Worm (Caenorhabditis elegans) whole organism, young adult: ENCODE data around the gene F11E6.9.

Experiments
- B0336.3 ChIP-seq: fragments of 200-800 bp; sonication (Bioruptor generic); IDR thresholded peaks from 2 replicates; pipeline ENCODE4 v1.3.6; 2022; ENCODE audit warnings: missing genetic modification characterization, missing compliant biosample characterization
- C17E4.6 ChIP-seq: fragments of 200-800 bp; sonication (Bioruptor generic); IDR thresholded peaks from 2 replicates; pipeline ENCODE4 v1.3.6; 2022; ENCODE audit warnings: missing genetic modification reagents, missing genetic modification characterization, missing compliant biosample characterization
- F49E8.2 ChIP-seq: sonication (generic microtip); optimal IDR thresholded peaks from 3 replicates; lab custom pipeline; 2017; ENCODE audit warnings: missing genetic modification characterization, mild to moderate bottlenecking, missing compliant biosample characterization, antibody characterized with exemption, moderate library complexity; ENCODE audit not compliant: insufficient read depth
- F55B11.4 ChIP-seq: sonication (generic microtip); optimal IDR thresholded peaks from 2 replicates; lab custom pipeline; 2016; ENCODE audit warnings: missing compliant biosample characterization, missing genetic modification characterization, borderline replicate concordance; ENCODE audit not compliant: insufficient read depth
- F57C9.4 ChIP-seq: sonication (generic microtip); optimal IDR thresholded peaks from 2 replicates; lab custom pipeline; 2017; ENCODE audit warnings: mild to moderate bottlenecking, missing genetic modification characterization, missing compliant biosample characterization
- K11D2.4 ChIP-seq: fragments of 200-800 bp; sonication (Bioruptor generic); IDR thresholded peaks from 2 replicates; pipeline ENCODE4 v1.3.6; 2022; ENCODE audit warnings: missing genetic modification reagents, missing genetic modification characterization, missing compliant biosample characterization
- T07F8.4 ChIP-seq: sonication (generic microtip); optimal IDR thresholded peaks from 2 replicates; lab custom pipeline; 2016; ENCODE audit warnings: mild to moderate bottlenecking, missing genetic modification characterization, moderate library complexity, missing compliant biosample characterization
- Y95B8A.8 ChIP-seq: fragments of 200-800 bp; sonication (Bioruptor generic); IDR thresholded peaks from 2 replicates; pipeline ENCODE4 v1.3.6; 2022; ENCODE audit warnings: missing genetic modification reagents, missing genetic modification characterization, missing compliant biosample characterization
- akir-1 ChIP-seq: fragments of 200-800 bp; sonication (Bioruptor generic); optimal IDR thresholded peaks from 2 replicates; lab custom pipeline; 2018; ENCODE audit warnings: mild to moderate bottlenecking, missing genetic modification characterization, moderate library complexity, missing compliant biosample characterization
- ama-1 ChIP-seq, 3 experiments: fragments of 150-350 bp in 1 of 3; sonication (generic microtip) in 2 of 3; optimal IDR thresholded peaks; 2 replicates each; lab custom pipeline; 2014 to 2018; ENCODE audit warnings: missing biosample characterization in 2 of 3, missing genetic modification characterization in 2 of 3, missing genetic modification reagents in 2 of 3
- bed-1 ChIP-seq: fragments of 200-800 bp; sonication (Bioruptor generic); IDR thresholded peaks from 2 replicates; pipeline ENCODE4 v1.3.6; 2022; ENCODE audit warnings: missing genetic modification reagents, missing genetic modification characterization, missing compliant biosample characterization
- ceh-27 ChIP-seq: fragments of 200-800 bp; sonication (Bioruptor generic); optimal IDR thresholded peaks from 2 replicates; lab custom pipeline; 2018; ENCODE audit warnings: mild to moderate bottlenecking, missing genetic modification characterization, moderate library complexity, missing compliant biosample characterization
- ceh-91 ChIP-seq: fragments of 200-800 bp; sonication (Bioruptor generic); IDR thresholded peaks from 2 replicates; pipeline ENCODE4 v1.3.6; 2022; ENCODE audit warnings: missing genetic modification reagents, missing genetic modification characterization, missing compliant biosample characterization
- die-1 ChIP-seq: sonication (generic microtip); optimal IDR thresholded peaks from 2 replicates; lab custom pipeline; 2016; ENCODE audit warnings: missing genotype, mild to moderate bottlenecking, missing genetic modification characterization, missing compliant biosample characterization
- dpff-1 ChIP-seq: sonication (generic microtip); optimal IDR thresholded peaks from 2 replicates; lab custom pipeline; 2017; ENCODE audit warnings: mild to moderate bottlenecking, missing genetic modification characterization, missing compliant biosample characterization
- efl-1 ChIP-seq: fragments of 150-350 bp; optimal IDR thresholded peaks from 2 replicates; lab custom pipeline; 2014; ENCODE audit warnings: missing biosample characterization, missing genetic modification reagents, missing genetic modification characterization
- ekl-4 ChIP-seq: fragments of 200-800 bp; sonication (Bioruptor generic); IDR thresholded peaks from 2 replicates; pipeline ENCODE4 v1.3.6; 2022; ENCODE audit warnings: missing genetic modification reagents, missing genetic modification characterization, missing compliant biosample characterization
- fkh-3 ChIP-seq: sonication (generic microtip); optimal IDR thresholded peaks from 2 replicates; lab custom pipeline; 2016; ENCODE audit warnings: mild to moderate bottlenecking, missing genetic modification characterization, missing compliant biosample characterization
- him-1 ChIP-seq: sonication (generic microtip); optimal IDR thresholded peaks from 2 replicates; lab custom pipeline; 2016; ENCODE audit warnings: missing genotype, missing genetic modification reagents, missing genetic modification characterization, missing compliant biosample characterization
- hlh-12 ChIP-seq: sonication (generic microtip); optimal IDR thresholded peaks from 2 replicates; lab custom pipeline; 2016; ENCODE audit warnings: missing genetic modification characterization, missing compliant biosample characterization
- hlh-26 ChIP-seq: fragments of 200-800 bp; sonication (Bioruptor generic); conservative IDR thresholded peaks from 2 replicates; pipeline ENCODE4 v1.3.6; 2022; ENCODE audit warnings: missing genetic modification reagents, missing genetic modification characterization, missing compliant biosample characterization
- hmg-20 ChIP-seq: fragments of 200-800 bp; sonication (Bioruptor generic); IDR thresholded peaks from 2 replicates; pipeline ENCODE4 v1.3.6; 2022; ENCODE audit warnings: missing genetic modification reagents, missing genetic modification characterization, missing compliant biosample characterization
- hrde-1 ChIP-seq: sonication (generic microtip); optimal IDR thresholded peaks from 2 replicates; lab custom pipeline; 2016; ENCODE audit warnings: missing genetic modification characterization, mild to moderate bottlenecking, missing compliant biosample characterization, moderate library complexity, missing genotype, missing genetic modification reagents, borderline replicate concordance
- lag-1 ChIP-seq: fragments of 200-800 bp; sonication (Bioruptor generic); IDR thresholded peaks from 2 replicates; pipeline ENCODE4 v1.3.6; 2022; ENCODE audit warnings: missing genetic modification reagents, missing genetic modification characterization, missing compliant biosample characterization
- let-607 ChIP-seq, 2 experiments: fragments of 200-800 bp in 1 of 2; sonication (Bioruptor generic) in 1 of 2; sonication (generic microtip) in 1 of 2; optimal IDR thresholded peaks; 2 replicates each; lab custom pipeline; 2016 to 2018; ENCODE audit warnings: mild to moderate bottlenecking in 2 of 2, missing compliant biosample characterization in 2 of 2, missing genetic modification characterization in 2 of 2, moderate library complexity in 2 of 2, missing genotype in 1 of 2
- lir-1 ChIP-seq: fragments of 200-800 bp; sonication (Bioruptor generic); conservative IDR thresholded peaks from 2 replicates; pipeline ENCODE4 v1.3.6; 2022; ENCODE audit warnings: missing genetic modification reagents, missing genetic modification characterization, missing compliant biosample characterization
- madf-3 ChIP-seq: fragments of 200-800 bp; sonication (Bioruptor generic); IDR thresholded peaks from 2 replicates; pipeline ENCODE4 v1.3.6; 2022; ENCODE audit warnings: missing genetic modification reagents, missing genetic modification characterization, missing compliant biosample characterization
- madf-8 ChIP-seq: fragments of 200-800 bp; sonication (Bioruptor generic); conservative IDR thresholded peaks from 2 replicates; pipeline ENCODE4 v1.3.6; 2022; ENCODE audit warnings: missing genetic modification reagents, missing genetic modification characterization, missing compliant biosample characterization
- nhr-120 ChIP-seq: fragments of 200-800 bp; sonication (Bioruptor generic); IDR thresholded peaks from 2 replicates; pipeline ENCODE4 v1.3.6; 2022; ENCODE audit warnings: missing genetic modification characterization, missing compliant biosample characterization
- nhr-80 ChIP-seq: sonication (generic microtip); optimal IDR thresholded peaks from 2 replicates; lab custom pipeline; 2016; ENCODE audit warnings: missing genetic modification characterization, missing compliant biosample characterization
- pbrm-1 ChIP-seq: fragments of 200-800 bp; sonication (Bioruptor generic); IDR thresholded peaks from 2 replicates; pipeline ENCODE4 v1.3.6; 2022; ENCODE audit warnings: missing genetic modification reagents, missing genetic modification characterization, missing compliant biosample characterization
- sptf-2 ChIP-seq: fragments of 200-800 bp; sonication (Bioruptor generic); optimal IDR thresholded peaks from 2 replicates; lab custom pipeline; 2018; ENCODE audit warnings: mild to moderate bottlenecking, missing genetic modification characterization, missing compliant biosample characterization
- zim-3 ChIP-seq: sonication (generic microtip); optimal IDR thresholded peaks from 2 replicates; lab custom pipeline; 2017; ENCODE audit warnings: mild to moderate bottlenecking, missing genetic modification characterization, moderate library complexity, missing compliant biosample characterization
- ztf-22 ChIP-seq: fragments of 200-800 bp; sonication (Bioruptor generic); optimal IDR thresholded peaks from 2 replicates; lab custom pipeline; 2018; ENCODE audit warnings: mild to moderate bottlenecking, missing genetic modification characterization, moderate library complexity, missing compliant biosample characterization
- ztf-28 ChIP-seq: fragments of 200-800 bp; sonication (Bioruptor generic); IDR thresholded peaks from 2 replicates; pipeline ENCODE4 v1.3.6; 2022; ENCODE audit warnings: missing genetic modification reagents, missing genetic modification characterization, missing compliant biosample characterization
- ztf-3 ChIP-seq: fragments of 200-800 bp; sonication (Bioruptor generic); optimal IDR thresholded peaks from 2 replicates; lab custom pipeline; 2018; ENCODE audit warnings: mild to moderate bottlenecking, missing genetic modification characterization, missing compliant biosample characterization

The F11E6.9 gene

DNA sequence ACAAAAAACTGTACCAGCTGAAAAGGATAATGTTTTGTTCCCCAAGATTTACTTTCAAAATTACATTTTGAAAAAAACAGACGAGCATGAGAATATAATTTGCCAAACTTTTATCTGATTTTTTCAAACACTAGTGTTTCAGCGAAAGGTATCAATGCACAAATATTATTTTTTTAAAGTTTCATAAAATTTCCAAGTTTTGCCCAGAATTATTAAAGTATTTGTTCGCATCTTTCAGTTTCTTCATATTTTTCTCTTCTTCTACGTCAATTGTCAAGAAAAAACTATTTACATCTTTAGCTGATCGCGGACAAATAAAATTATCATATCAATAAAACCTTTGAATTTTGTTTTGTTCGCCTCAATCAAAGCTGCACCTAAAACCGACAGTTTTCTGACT, 38.1 kb downstream of the F11E6.9 start, which contains the start of gene C06A12.8:
C06A12.8 (plus strand) TSS at position 301 of the 400 bp plus-strand sequence.
- TF ChIP-seq ceh-91 (no peak), dpff-1 (tag; lab: Kevin White, UChicago) (no peak), sptf-2 (no peak), hlh-26 (GFP tag; lab: Robert Waterston, UW) (no peak), F49E8.2 (tag; lab: Kevin White, UChicago) (no peak), ztf-22 (GFP tag; lab: Kevin White, UChicago) (no peak), F57C9.4 (no peak), akir-1 (GFP tag; lab: Kevin White, UChicago) (no peak), nhr-120 (GFP tag; lab: Robert Waterston, UW) (no peak), ceh-27 (no peak), K11D2.4 (GFP tag; lab: Robert Waterston, UW) (no peak), ztf-28 (GFP tag; lab: Robert Waterston, UW) (no peak), lir-1 (GFP tag; lab: Robert Waterston, UW) (no peak), C17E4.6 (GFP tag; lab: Robert Waterston, UW) (no peak), lag-1 (GFP tag; lab: Robert Waterston, UW) (no peak)

DNA sequence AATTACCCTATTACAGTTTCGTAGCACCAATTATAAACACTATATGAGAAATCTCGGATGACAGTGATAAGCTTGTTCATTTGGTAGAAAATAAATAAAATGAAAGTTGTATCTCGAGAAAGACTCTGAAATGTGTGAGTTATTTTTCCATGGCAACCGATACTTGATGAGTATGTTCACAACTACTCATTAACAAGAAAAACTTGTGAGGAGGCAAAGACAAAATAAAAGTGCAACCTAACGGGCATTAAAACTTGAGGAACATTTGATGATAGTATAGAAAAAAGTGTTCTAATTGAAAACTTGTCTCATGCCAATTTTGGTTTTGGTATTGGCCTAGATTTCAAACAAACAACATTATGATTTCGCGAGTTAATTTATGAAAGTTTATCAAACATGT, 38.6 kb downstream of the F11E6.9 start, which contains the start of gene gcy-27:
gcy-27 (minus strand) TSS at position 101 of the 400 bp plus-strand sequence.
- no peak for TF ChIP-seq T07F8.4 (tag; lab: Kevin White, UChicago)
- no peak for TF ChIP-seq hrde-1 (tag; lab: Kevin White, UChicago)
- no peak for TF ChIP-seq hlh-12 (tag; lab: Kevin White, UChicago)
- no peak for TF ChIP-seq F55B11.4
- no peak for TF ChIP-seq die-1 (tag; lab: Kevin White, UChicago)
- TF ChIP-seq B0336.3 (GFP tag; lab: Robert Waterston, UW): no peak
- TF ChIP-seq ztf-3 (GFP tag; lab: Kevin White, UChicago): no peak
- TF ChIP-seq ama-1 (optimal IDR thresholded peaks at IDR 0.05; lab: Kevin White, UChicago): no peak
- no peak for TF ChIP-seq ama-1 (GFP tag; optimal IDR thresholded peaks at IDR 0.05; lab: Kevin White, UChicago)
- no peak for TF ChIP-seq K11D2.4 (GFP tag; lab: Robert Waterston, UW)
- no peak for TF ChIP-seq him-1 (tag; lab: Kevin White, UChicago)
- TF ChIP-seq pbrm-1 (GFP tag; lab: Robert Waterston, UW): no peak
- no peak for TF ChIP-seq ceh-27
- no peak for TF ChIP-seq C17E4.6 (GFP tag; lab: Robert Waterston, UW)
- no peak for TF ChIP-seq efl-1 (GFP tag; lab: Kevin White, UChicago)
- no peak for TF ChIP-seq madf-3 (GFP tag; lab: Robert Waterston, UW)
- TF ChIP-seq zim-3: no peak
- no peak for TF ChIP-seq fkh-3 (tag; lab: Kevin White, UChicago)
- TF ChIP-seq let-607 (tag; optimal IDR thresholded peaks at IDR 0.05; lab: Kevin White, UChicago): no peak
- no peak for TF ChIP-seq Y95B8A.8 (GFP tag; lab: Robert Waterston, UW)
- no peak for TF ChIP-seq madf-8 (GFP tag; lab: Robert Waterston, UW)
- TF ChIP-seq, all 124 proteins: peak for 0

DNA sequence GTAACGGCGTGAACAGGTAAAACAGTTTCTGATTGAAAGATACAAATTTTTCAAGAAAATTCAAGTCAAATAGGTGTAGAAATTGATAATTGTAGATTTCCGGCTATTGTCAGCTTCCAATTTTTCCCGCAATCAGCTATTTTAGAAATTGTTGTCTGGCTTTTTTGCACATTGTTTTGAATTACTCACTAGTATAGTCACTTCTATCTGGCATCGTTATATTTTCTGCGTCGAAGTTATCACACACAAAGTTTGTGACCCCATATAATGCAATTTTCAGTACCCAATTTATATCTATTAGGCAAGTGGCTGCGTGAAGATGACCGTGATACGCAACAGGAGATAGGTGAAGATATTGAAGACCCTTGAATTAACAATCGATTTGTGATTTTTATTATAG, 39.9 kb downstream of the F11E6.9 start:
- TF ChIP-seq hmg-20 (GFP tag; lab: Robert Waterston, UW): no peak

DNA sequence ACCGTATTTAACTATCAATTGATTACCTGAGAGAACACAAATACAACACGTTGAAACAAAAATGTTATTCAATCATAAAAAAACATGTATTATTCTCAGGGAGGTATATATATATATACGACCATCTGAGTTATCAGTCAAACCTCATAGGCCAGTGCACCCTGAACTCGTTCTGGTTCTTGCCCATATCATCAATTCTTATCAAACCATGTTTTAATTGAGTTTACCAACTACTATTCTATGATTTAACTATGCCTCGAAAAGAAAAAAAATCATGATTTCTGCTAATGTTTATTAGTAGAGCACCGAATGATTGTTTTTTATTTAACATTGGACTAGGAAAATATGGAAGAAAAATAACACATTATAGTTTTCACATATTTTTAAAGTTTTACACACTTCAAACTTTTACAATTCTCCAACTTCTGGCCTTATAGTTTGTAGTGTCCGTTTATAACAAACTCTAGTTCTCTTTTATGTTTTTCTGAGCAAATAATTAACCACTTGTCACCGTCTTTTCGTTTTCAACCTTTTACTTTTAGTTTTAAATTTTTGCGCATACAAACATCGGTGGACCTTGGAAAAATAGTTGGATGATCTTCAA, 42.8 kb downstream of the F11E6.9 start:
- TF ChIP-seq bed-1: no peak
- TF ChIP-seq hlh-26 (GFP tag; lab: Robert Waterston, UW): no peak
- TF ChIP-seq ekl-4 (GFP tag; lab: Robert Waterston, UW): no peak
- peak; percentile 56 for TF ChIP-seq nhr-80 (tag; lab: Kevin White, UChicago)
